Fruit fly (Drosophila melanogaster) whole organism, embryonic: ENCODE results near the gene ImpL1.

ENCODE experiments used
- Abd-B ChIP-seq: fragments of 200-800 bp; sonication (Bioruptor generic); optimal IDR thresholded peaks from 2 replicates; lab custom pipeline; 2018; ENCODE audit warnings: missing biosample characterization, mild to moderate bottlenecking, missing genetic modification characterization, moderate library complexity
- BEAF-32 ChIP-seq: fragments of 200-800 bp; sonication (Bioruptor generic); optimal IDR thresholded peaks from 3 replicates; lab custom pipeline; 2017; ENCODE audit warnings: missing biosample characterization, missing genetic modification characterization, mild to moderate bottlenecking, moderate library complexity, missing genetic modification reagents
- CG10267 ChIP-seq: fragments of 200-800 bp; sonication (Bioruptor generic); optimal IDR thresholded peaks from 2 replicates; lab custom pipeline; 2018; ENCODE audit warnings: missing biosample characterization, mild to moderate bottlenecking, missing genetic modification characterization, moderate library complexity
- CG11696 ChIP-seq: fragments of 200-800 bp; sonication (Bioruptor generic); IDR thresholded peaks from 2 replicates; pipeline ENCODE4 v1.3.6; 2022; ENCODE audit warnings: missing biosample characterization, missing genetic modification characterization
- CG12659 ChIP-seq: fragments of 200-800 bp; sonication (Bioruptor generic); optimal IDR thresholded peaks from 3 replicates; lab custom pipeline; 2017; ENCODE audit warnings: mild to moderate bottlenecking, missing biosample characterization, missing genetic modification reagents, missing genetic modification characterization
- CG13287 ChIP-seq: fragments of 200-800 bp; sonication (Bioruptor generic); IDR thresholded peaks from 2 replicates; pipeline ENCODE4 v1.3.6; 2022; ENCODE audit warnings: missing biosample characterization, missing genetic modification characterization; ENCODE audit not compliant: partially characterized antibody
- CG15601 ChIP-seq: fragments of 200-800 bp; sonication (Bioruptor generic); optimal IDR thresholded peaks from 3 replicates; lab custom pipeline; 2019; ENCODE audit warnings: missing biosample characterization, mild to moderate bottlenecking, missing genetic modification characterization, moderate library complexity
- CG1603 ChIP-seq: fragments of 200-800 bp; sonication (Bioruptor generic); optimal IDR thresholded peaks from 2 replicates; lab custom pipeline; 2019; ENCODE audit warnings: missing biosample characterization, mild to moderate bottlenecking, missing genetic modification characterization, moderate library complexity
- CG17912 ChIP-seq: fragments of 200-800 bp; sonication (Bioruptor generic); optimal IDR thresholded peaks from 2 replicates; lab custom pipeline; 2018; ENCODE audit warnings: missing biosample characterization, mild to moderate bottlenecking, missing genetic modification characterization
- CG3281 ChIP-seq: fragments of 200-800 bp; sonication (Bioruptor generic); optimal IDR thresholded peaks from 3 replicates; lab custom pipeline; 2017; ENCODE audit warnings: missing biosample characterization, mild to moderate bottlenecking, missing genetic modification characterization
- CG33213 ChIP-seq: fragments of 200-800 bp; sonication (Bioruptor generic); optimal IDR thresholded peaks from 3 replicates; lab custom pipeline; 2016; ENCODE audit warnings: missing biosample characterization, missing genetic modification characterization
- CG34422 ChIP-seq: fragments of 200-800 bp; sonication (Bioruptor generic); IDR thresholded peaks from 3 replicates; pipeline ENCODE4 v1.3.6; 2022; ENCODE audit warnings: missing biosample characterization, missing genetic modification characterization
- CG4617 ChIP-seq: fragments of 200-800 bp; sonication (Bioruptor generic); optimal IDR thresholded peaks from 3 replicates; lab custom pipeline; 2016; ENCODE audit warnings: missing biosample characterization, missing genetic modification characterization, borderline replicate concordance
- CG4707 ChIP-seq: fragments of 200-800 bp; sonication (Bioruptor generic); optimal IDR thresholded peaks from 2 replicates; lab custom pipeline; 2018; ENCODE audit warnings: missing biosample characterization, mild to moderate bottlenecking, missing genetic modification characterization, moderate library complexity
- CG4854 ChIP-seq: fragments of 200-800 bp; sonication (Bioruptor generic); optimal IDR thresholded peaks from 2 replicates; lab custom pipeline; 2016; ENCODE audit warnings: missing biosample characterization, missing genetic modification characterization, inconsistent platforms
- CG6791 ChIP-seq: fragments of 200-800 bp; sonication (Bioruptor generic); IDR thresholded peaks from 3 replicates; pipeline ENCODE4 v1.3.6; 2022; ENCODE audit warnings: missing biosample characterization, missing genetic modification characterization; ENCODE audit not compliant: partially characterized antibody
- CG7963 ChIP-seq: fragments of 200-800 bp; sonication (Bioruptor generic); IDR thresholded peaks from 3 replicates; pipeline ENCODE4 v1.3.6; 2022; ENCODE audit warnings: missing biosample characterization, missing genetic modification characterization; ENCODE audit not compliant: partially characterized antibody
- CG9932 ChIP-seq: fragments of 200-800 bp; sonication (Bioruptor generic); IDR thresholded peaks from 2 replicates; pipeline ENCODE4 v1.3.6; 2022; ENCODE audit warnings: missing biosample characterization, missing genetic modification characterization
- CTCF ChIP-seq: fragments of 200-800 bp; sonication (Bioruptor generic); optimal IDR thresholded peaks from 2 replicates; lab custom pipeline; 2017; ENCODE audit warnings: missing biosample characterization, mild to moderate bottlenecking, missing genetic modification characterization, moderate library complexity
- CkIIα-i1 ChIP-seq: fragments of 200-800 bp; sonication (Bioruptor generic); IDR thresholded peaks from 2 replicates; pipeline ENCODE4 v1.3.6; 2022; ENCODE audit warnings: missing biosample characterization, missing genetic modification characterization
- Dll ChIP-seq: fragments of 200-800 bp; sonication (Bioruptor generic); IDR thresholded peaks from 4 replicates; pipeline ENCODE4 v1.3.6; 2022; ENCODE audit warnings: missing biosample characterization, missing genetic modification characterization; ENCODE audit not compliant: partially characterized antibody
- Dp ChIP-seq: fragments of 200-800 bp; sonication (Bioruptor generic); optimal IDR thresholded peaks from 2 replicates; lab custom pipeline; 2018; ENCODE audit warnings: missing biosample characterization, mild to moderate bottlenecking, missing genetic modification characterization, moderate library complexity
- Dref ChIP-seq: fragments of 200-800 bp; sonication (Bioruptor generic); IDR thresholded peaks from 2 replicates; pipeline ENCODE4 v1.3.6; 2022; ENCODE audit warnings: missing biosample characterization, missing genetic modification characterization
- E2f1 ChIP-seq: fragments of 200-800 bp; sonication (Bioruptor generic); IDR thresholded peaks from 2 replicates; pipeline ENCODE4 v1.3.6; 2022; ENCODE audit warnings: missing biosample characterization, missing genetic modification characterization
- E2f2 ChIP-seq: fragments of 200-800 bp; sonication (Bioruptor generic); IDR thresholded peaks from 2 replicates; pipeline ENCODE4 v1.3.6; 2022; ENCODE audit warnings: missing biosample characterization, missing genetic modification characterization
- Hr78 ChIP-seq, 2 experiments: fragments of 200-800 bp in 1 of 2; fragments of >200 bp in 1 of 2; sonication (Bioruptor generic) in 1 of 2; optimal IDR thresholded peaks; 2 replicates each; lab custom pipeline; 2017 to 2019; ENCODE audit warnings: missing biosample characterization in 2 of 2, missing genetic modification characterization in 2 of 2, mild to moderate bottlenecking in 1 of 2, moderate library complexity in 1 of 2
- Lhr ChIP-seq: fragments of 200-800 bp; sonication (Bioruptor generic); optimal IDR thresholded peaks from 3 replicates; lab custom pipeline; 2017; ENCODE audit warnings: mild to moderate bottlenecking, missing biosample characterization, missing genetic modification reagents, missing genetic modification characterization
- MBD-R2 ChIP-seq: fragments of 200-800 bp; sonication (Bioruptor generic); IDR thresholded peaks from 2 replicates; pipeline ENCODE4 v1.3.6; 2022; ENCODE audit warnings: missing biosample characterization, missing genetic modification characterization
- Med ChIP-seq: fragments of 200-800 bp; sonication (Bioruptor generic); peaks from one replicate; lab custom pipeline; 2016; ENCODE audit warnings: missing biosample characterization, missing genetic modification characterization, mild to moderate bottlenecking, inconsistent platforms, moderate library complexity
- NFAT ChIP-seq: fragments of 200-800 bp; sonication (Bioruptor generic); IDR thresholded peaks from 2 replicates; pipeline ENCODE4 v1.3.6; 2022; ENCODE audit warnings: missing biosample characterization, missing genetic modification characterization
- Opbp ChIP-seq: fragments of 200-800 bp; sonication (Bioruptor generic); IDR thresholded peaks from 3 replicates; pipeline ENCODE4 v1.3.6; 2022; ENCODE audit warnings: missing biosample characterization, missing genetic modification characterization; ENCODE audit not compliant: partially characterized antibody
- YL-1 ChIP-seq: fragments of 200-800 bp; sonication (Bioruptor generic); optimal IDR thresholded peaks from 3 replicates; lab custom pipeline; 2017; ENCODE audit warnings: missing biosample characterization, mild to moderate bottlenecking, missing genetic modification characterization
- amos ChIP-seq: fragments of 200-800 bp; sonication (Bioruptor generic); IDR thresholded peaks from 2 replicates; pipeline ENCODE4 v1.3.6; 2022; ENCODE audit warnings: missing biosample characterization, missing genetic modification characterization; ENCODE audit not compliant: partially characterized antibody
- az2 ChIP-seq: fragments of 200-800 bp; sonication (Bioruptor generic); optimal IDR thresholded peaks from 3 replicates; lab custom pipeline; 2016; ENCODE audit warnings: missing biosample characterization, missing genetic modification characterization
- cad ChIP-seq: fragments of >200 bp; optimal IDR thresholded peaks from 2 replicates; lab custom pipeline; 2017; ENCODE audit warnings: missing biosample characterization, missing genetic modification characterization
- crc ChIP-seq: fragments of 200-800 bp; sonication (Bioruptor generic); optimal IDR thresholded peaks from 2 replicates; lab custom pipeline; 2016; ENCODE audit warnings: missing biosample characterization, missing genetic modification characterization
- crol ChIP-seq: fragments of 200-800 bp; sonication (Bioruptor generic); IDR thresholded peaks from 2 replicates; pipeline ENCODE4 v1.3.6; 2022; ENCODE audit warnings: missing biosample characterization, missing genetic modification characterization
- gfzf ChIP-seq: fragments of 200-800 bp; sonication (Bioruptor generic); optimal IDR thresholded peaks from 2 replicates; lab custom pipeline; 2016; ENCODE audit warnings: missing biosample characterization, mild to moderate bottlenecking, missing genetic modification characterization, moderate library complexity
- hth ChIP-seq: fragments of >200 bp; optimal IDR thresholded peaks from 2 replicates; lab custom pipeline; 2017; ENCODE audit warnings: inconsistent platforms
- jigr1 ChIP-seq: fragments of 200-800 bp; sonication (Bioruptor generic); IDR thresholded peaks from 3 replicates; pipeline ENCODE4 v1.3.6; 2022; ENCODE audit warnings: missing biosample characterization, missing genetic modification characterization
- ken ChIP-seq: fragments of 200-800 bp; sonication (Bioruptor generic); IDR thresholded peaks from 3 replicates; pipeline ENCODE4 v1.3.6; 2022; ENCODE audit warnings: missing biosample characterization, missing genetic modification characterization
- knrl ChIP-seq: fragments of 200-800 bp; sonication (Bioruptor generic); IDR thresholded peaks from 3 replicates; pipeline ENCODE4 v1.3.6; 2022; ENCODE audit warnings: missing biosample characterization, missing genetic modification characterization; ENCODE audit not compliant: partially characterized antibody
- nmo ChIP-seq: fragments of 200-800 bp; sonication (Bioruptor generic); optimal IDR thresholded peaks from 2 replicates; lab custom pipeline; 2018; ENCODE audit warnings: missing biosample characterization, mild to moderate bottlenecking, missing genetic modification characterization, moderate library complexity
- p53 ChIP-seq: fragments of 200-800 bp; sonication (Bioruptor generic); optimal IDR thresholded peaks from 2 replicates; lab custom pipeline; 2016; ENCODE audit warnings: missing biosample characterization, missing genetic modification characterization
- pzg ChIP-seq: fragments of 200-800 bp; sonication (Bioruptor generic); optimal IDR thresholded peaks from 3 replicates; lab custom pipeline; 2018; ENCODE audit warnings: missing biosample characterization, mild to moderate bottlenecking, missing genetic modification characterization, moderate library complexity
- sob ChIP-seq: fragments of 200-800 bp; sonication (Bioruptor generic); IDR thresholded peaks from 2 replicates; pipeline ENCODE4 v1.3.6; 2022; ENCODE audit warnings: missing biosample characterization, missing genetic modification characterization
- ssp ChIP-seq: fragments of 200-800 bp; sonication (Bioruptor generic); IDR thresholded peaks from 2 replicates; pipeline ENCODE4 v1.3.6; 2022; ENCODE audit warnings: missing biosample characterization, missing genetic modification characterization
- tna ChIP-seq: fragments of 200-800 bp; sonication (Bioruptor generic); IDR thresholded peaks from 2 replicates; pipeline ENCODE4 v1.3.6; 2022; ENCODE audit warnings: missing biosample characterization, missing genetic modification characterization; ENCODE audit not compliant: partially characterized antibody
- trh ChIP-seq: fragments of 200-800 bp; sonication (Bioruptor generic); optimal IDR thresholded peaks from 2 replicates; lab custom pipeline; 2016; ENCODE audit warnings: missing biosample characterization, missing genetic modification characterization

The ImpL1 gene

DNA sequence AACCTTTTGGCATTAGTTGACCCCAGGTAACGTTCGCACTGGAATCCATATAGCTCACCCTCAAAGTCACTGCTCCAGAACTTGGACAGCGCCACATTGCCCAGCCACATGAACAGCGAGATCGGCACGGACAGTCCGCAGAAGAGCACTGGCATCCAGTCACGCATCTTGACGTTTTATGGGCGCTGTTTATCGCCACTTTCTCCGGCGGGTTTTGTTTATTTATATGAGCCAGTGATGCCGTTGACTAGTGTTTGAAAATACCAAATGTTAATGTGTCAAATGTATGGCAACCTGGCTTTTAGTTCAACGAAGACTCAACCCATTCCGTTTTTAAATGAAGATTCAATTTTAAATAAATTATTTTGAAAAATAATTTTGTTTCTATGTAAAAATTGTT lies 5.0 kb downstream of the ImpL1 start, which contains the start of gene CG10171 (continued):
- peak; percentile 80 for TF ChIP-seq E2f2 (GFP tag; lab: Robert Waterston, UW)
- TF ChIP-seq CG33213, result no peak
- TF ChIP-seq Opbp, result peak; percentile 69
- TF ChIP-seq CG15601 (tag; lab: Kevin White, UChicago), result peak; percentile 8
- TF ChIP-seq CG34422, result peak; percentile 45; the same call in 1 of the 3 replicates
- no peak for TF ChIP-seq CG17912 (GFP tag; lab: Kevin White, UChicago)
- TF ChIP-seq gfzf (GFP tag; lab: Kevin White, UChicago), result peak; percentile 20
- TF ChIP-seq pzg (GFP tag; lab: Kevin White, UChicago), result peak; percentile 59
- no peak for TF ChIP-seq CG11696 (GFP tag; lab: Robert Waterston, UW)
- TF ChIP-seq CG9932, result peak; percentile 45
- TF ChIP-seq crc (GFP tag; lab: Kevin White, UChicago), result no peak
- TF ChIP-seq NFAT (GFP tag; lab: Robert Waterston, UW), result peak; percentile 11; the same call in 1 of the 2 replicates
- TF ChIP-seq Hr78 (GFP tag; optimal IDR thresholded peaks at IDR 0.05; lab: Kevin White, UChicago), result peak in 1 of 2 experiments; percentile 84
- peak; percentile 44; the same call in 1 of the 2 replicates for TF ChIP-seq tna (GFP tag; lab: Robert Waterston, UW)
- peak; percentile 61 for TF ChIP-seq CG4617 (GFP tag; lab: Kevin White, UChicago)
- peak; percentile 1 for TF ChIP-seq nmo (GFP tag; lab: Kevin White, UChicago)
- peak; percentile 46 for TF ChIP-seq YL-1 (GFP tag; lab: Kevin White, UChicago)
- TF ChIP-seq CG1603 (tag; lab: Kevin White, UChicago), result peak; percentile 49
- 0 out of 2 replicates have a peak, but pooled peaks have one; percentile 10 for TF ChIP-seq ssp (GFP tag; lab: Robert Waterston, UW)
- peak; percentile 50 for TF ChIP-seq Abd-B (GFP tag; lab: Kevin White, UChicago)
- peak; percentile 13; the same call in 1 of the 2 replicates for TF ChIP-seq CG13287 (GFP tag; lab: Robert Waterston, UW)
- TF ChIP-seq cad (GFP tag; lab: Kevin White, UChicago), result peak; percentile 26
- no peak for TF ChIP-seq trh (GFP tag; lab: Kevin White, UChicago)
- no peak for TF ChIP-seq CG3281 (GFP tag; lab: Kevin White, UChicago)
- no peak for TF ChIP-seq CG4854 (GFP tag; lab: Kevin White, UChicago)
- TF ChIP-seq BEAF-32 (GFP tag; lab: Kevin White, UChicago), result peak; percentile 21
- peak; percentile 52 for TF ChIP-seq Lhr (GFP tag; lab: Kevin White, UChicago)
- peak; percentile 39 for TF ChIP-seq CTCF
- peak; percentile 43; the same call in 1 of the 2 replicates for TF ChIP-seq Dref (GFP tag; lab: Robert Waterston, UW)
- 0 out of 2 replicates have a peak, but pooled peaks have one; percentile 6 for TF ChIP-seq E2f1 (GFP tag; lab: Robert Waterston, UW)
- no peak for TF ChIP-seq hth
- TF ChIP-seq knrl (GFP tag; lab: Robert Waterston, UW), result peak; percentile 39; the same call in 1 of the 3 replicates
- TF ChIP-seq Dll (GFP tag; lab: Robert Waterston, UW), result peak; percentile 36; the same call in 2 of the 4 replicates
- no peak for TF ChIP-seq CG4707 (GFP tag; lab: Kevin White, UChicago)
- peak; percentile 49; the same call in 1 of the 3 replicates for TF ChIP-seq jigr1 (GFP tag; lab: Robert Waterston, UW)
- TF ChIP-seq CG12659 (GFP tag; lab: Kevin White, UChicago), result peak; percentile 43
- no peak for TF ChIP-seq sob (GFP tag; lab: Robert Waterston, UW)
- peak; percentile 97 for TF ChIP-seq MBD-R2 (GFP tag; lab: Robert Waterston, UW)
- TF ChIP-seq ken (GFP tag; lab: Robert Waterston, UW), result peak; percentile 64; the same call in 1 of the 3 replicates
- TF ChIP-seq az2 (GFP tag; lab: Kevin White, UChicago), result no peak
- no peak for TF ChIP-seq CkIIα-i1
- TF ChIP-seq amos (GFP tag; lab: Robert Waterston, UW), result peak; percentile 35; the same call in 1 of the 2 replicates
- TF ChIP-seq Dp (GFP tag; lab: Kevin White, UChicago), result peak; percentile 67
- TF ChIP-seq p53 (GFP tag; lab: Kevin White, UChicago), result no peak
- TF ChIP-seq CG6791 (GFP tag; lab: Robert Waterston, UW), result 0 out of 3 replicates have a peak, but pooled peaks have one; percentile 30
- TF ChIP-seq CG10267 (tag; lab: Kevin White, UChicago), result peak; percentile 90
- TF ChIP-seq crol (GFP tag; lab: Robert Waterston, UW), result no peak
- TF ChIP-seq Med (GFP tag; lab: Kevin White, UChicago), result peak; percentile 34
- 0 out of 3 replicates have a peak, but pooled peaks have one; percentile 19 for TF ChIP-seq CG7963 (GFP tag; lab: Robert Waterston, UW)
